Worm (Caenorhabditis elegans) whole organism, young adult: ENCODE results near the gene R05F9.11.
A peak's percentile ranks its signal among the peaks of the same experiment; 100 is the strongest.

ENCODE experiments used
- B0019.2 ChIP-seq: fragments of 200-800 bp; sonication (Bioruptor generic); conservative IDR thresholded peaks from 2 replicates; pipeline ENCODE4 v1.3.6; 2022; ENCODE audit warnings: missing genetic modification reagents, missing genetic modification characterization, missing compliant biosample characterization
- B0336.3 ChIP-seq: fragments of 200-800 bp; sonication (Bioruptor generic); IDR thresholded peaks from 2 replicates; pipeline ENCODE4 v1.3.6; 2022; ENCODE audit warnings: missing genetic modification characterization, missing compliant biosample characterization
- F10E7.11 ChIP-seq: sonication (generic microtip); optimal IDR thresholded peaks from 2 replicates; lab custom pipeline; 2017; ENCODE audit warnings: mild to moderate bottlenecking, missing genetic modification characterization, moderate library complexity, missing compliant biosample characterization
- F39B2.1 ChIP-seq: fragments of 200-800 bp; sonication (Bioruptor generic); IDR thresholded peaks from 2 replicates; pipeline ENCODE4 v1.3.6; 2022; ENCODE audit warnings: missing genetic modification reagents, missing genetic modification characterization, missing compliant biosample characterization
- F57C9.4 ChIP-seq: sonication (generic microtip); optimal IDR thresholded peaks from 2 replicates; lab custom pipeline; 2017; ENCODE audit warnings: mild to moderate bottlenecking, missing genetic modification characterization, missing compliant biosample characterization
- K11D2.4 ChIP-seq: fragments of 200-800 bp; sonication (Bioruptor generic); IDR thresholded peaks from 2 replicates; pipeline ENCODE4 v1.3.6; 2022; ENCODE audit warnings: missing genetic modification reagents, missing genetic modification characterization, missing compliant biosample characterization
- Y95B8A.8 ChIP-seq: fragments of 200-800 bp; sonication (Bioruptor generic); IDR thresholded peaks from 2 replicates; pipeline ENCODE4 v1.3.6; 2022; ENCODE audit warnings: missing genetic modification reagents, missing genetic modification characterization, missing compliant biosample characterization
- ZK185.1 ChIP-seq: sonication (generic microtip); optimal IDR thresholded peaks from 2 replicates; lab custom pipeline; 2016; ENCODE audit warnings: mild to moderate bottlenecking, missing genetic modification characterization, missing compliant biosample characterization; ENCODE audit not compliant: poor library complexity, severe bottlenecking
- attf-5 ChIP-seq: fragments of 200-800 bp; sonication (Bioruptor generic); optimal IDR thresholded peaks from 2 replicates; lab custom pipeline; 2018; ENCODE audit warnings: mild to moderate bottlenecking, missing genetic modification characterization, missing compliant biosample characterization
- ccch-3 ChIP-seq: fragments of 200-800 bp; sonication (Bioruptor generic); optimal IDR thresholded peaks from 2 replicates; lab custom pipeline; 2018; ENCODE audit warnings: mild to moderate bottlenecking, missing genetic modification characterization, missing compliant biosample characterization
- cebp-1 ChIP-seq, 2 experiments: fragments of 200-800 bp in 1 of 2; sonication (Bioruptor generic) in 1 of 2; sonication (generic microtip) in 1 of 2; IDR thresholded peaks in 1 of 2; optimal IDR thresholded peaks in 1 of 2; 2 replicates each; pipeline versions ENCODE4 v1.3.6 to Lab custom; 2017 to 2022; ENCODE audit warnings: missing compliant biosample characterization in 2 of 2, missing genetic modification characterization in 2 of 2, mild to moderate bottlenecking in 1 of 2, missing genetic modification reagents in 1 of 2, moderate library complexity in 1 of 2
- ceh-27 ChIP-seq: fragments of 200-800 bp; sonication (Bioruptor generic); optimal IDR thresholded peaks from 2 replicates; lab custom pipeline; 2018; ENCODE audit warnings: mild to moderate bottlenecking, missing genetic modification characterization, moderate library complexity, missing compliant biosample characterization
- ceh-58 ChIP-seq: fragments of 200-800 bp; sonication (Bioruptor generic); IDR thresholded peaks from 2 replicates; pipeline ENCODE4 v1.3.6; 2022; ENCODE audit warnings: missing genetic modification characterization, missing compliant biosample characterization
- efl-1 ChIP-seq: fragments of 150-350 bp; optimal IDR thresholded peaks from 2 replicates; lab custom pipeline; 2014; ENCODE audit warnings: missing biosample characterization, missing genetic modification reagents, missing genetic modification characterization
- ekl-4 ChIP-seq: fragments of 200-800 bp; sonication (Bioruptor generic); IDR thresholded peaks from 2 replicates; pipeline ENCODE4 v1.3.6; 2022; ENCODE audit warnings: missing genetic modification reagents, missing genetic modification characterization, missing compliant biosample characterization
- ets-4 ChIP-seq: fragments of 200-800 bp; sonication (Bioruptor generic); optimal IDR thresholded peaks from 2 replicates; lab custom pipeline; 2018; ENCODE audit warnings: mild to moderate bottlenecking, missing genetic modification characterization, missing compliant biosample characterization
- hmg-1.2 ChIP-seq: fragments of 200-800 bp; sonication (Bioruptor generic); IDR thresholded peaks from 2 replicates; pipeline ENCODE4 v1.3.6; 2022; ENCODE audit warnings: missing genetic modification reagents, missing genetic modification characterization, missing compliant biosample characterization
- lag-1 ChIP-seq: fragments of 200-800 bp; sonication (Bioruptor generic); IDR thresholded peaks from 2 replicates; pipeline ENCODE4 v1.3.6; 2022; ENCODE audit warnings: missing genetic modification reagents, missing genetic modification characterization, missing compliant biosample characterization
- lin-26 ChIP-seq: fragments of 200-800 bp; sonication (Bioruptor generic); IDR thresholded peaks from 2 replicates; pipeline ENCODE4 v1.3.6; 2022; ENCODE audit warnings: missing genetic modification reagents, missing genetic modification characterization, missing compliant biosample characterization
- lin-40 ChIP-seq: sonication (generic microtip); optimal IDR thresholded peaks from 2 replicates; lab custom pipeline; 2016; ENCODE audit warnings: missing genetic modification characterization, mild to moderate bottlenecking, missing compliant biosample characterization, missing genotype, missing genetic modification reagents
- lin-54 ChIP-seq: fragments of 200-800 bp; sonication (Bioruptor generic); optimal IDR thresholded peaks from 2 replicates; lab custom pipeline; 2018; ENCODE audit warnings: mild to moderate bottlenecking, missing genetic modification characterization, missing compliant biosample characterization
- lsy-27 ChIP-seq: sonication (generic microtip); optimal IDR thresholded peaks from 2 replicates; lab custom pipeline; 2017; ENCODE audit warnings: missing genetic modification characterization, mild to moderate bottlenecking, missing compliant biosample characterization, antibody characterized with exemption, missing genotype, borderline replicate concordance; ENCODE audit not compliant: insufficient read depth
- nhr-120 ChIP-seq: fragments of 200-800 bp; sonication (Bioruptor generic); IDR thresholded peaks from 2 replicates; pipeline ENCODE4 v1.3.6; 2022; ENCODE audit warnings: missing genetic modification characterization, missing compliant biosample characterization
- nhr-27 ChIP-seq: fragments of 200-800 bp; sonication (Bioruptor generic); optimal IDR thresholded peaks from 2 replicates; lab custom pipeline; 2018; ENCODE audit warnings: mild to moderate bottlenecking, missing genetic modification characterization, moderate library complexity, missing compliant biosample characterization
- nhr-80 ChIP-seq: sonication (generic microtip); optimal IDR thresholded peaks from 2 replicates; lab custom pipeline; 2016; ENCODE audit warnings: missing genetic modification characterization, missing compliant biosample characterization
- nhr-90 ChIP-seq: sonication (generic microtip); optimal IDR thresholded peaks from 2 replicates; lab custom pipeline; 2016; ENCODE audit warnings: missing genotype, mild to moderate bottlenecking, missing genetic modification characterization, missing compliant biosample characterization
- snpc-3.4 ChIP-seq: sonication (generic microtip); optimal IDR thresholded peaks from 2 replicates; lab custom pipeline; 2017; ENCODE audit warnings: missing genetic modification characterization, mild to moderate bottlenecking, missing compliant biosample characterization, antibody characterized with exemption, moderate library complexity, missing genotype, missing genetic modification reagents
- snpc-4 ChIP-seq, 5 experiments: fragments of 150-350 bp in 1 of 5; sonication (generic microtip) in 4 of 5; optimal IDR thresholded peaks; 2 replicates each; lab custom pipeline; 2014 to 2018; ENCODE audit warnings: missing genetic modification characterization in 5 of 5, missing biosample characterization in 3 of 5, antibody characterized with exemption in 2 of 5, mild to moderate bottlenecking in 2 of 5, missing compliant biosample characterization in 2 of 5, missing genotype in 2 of 5, moderate library complexity in 2 of 5, missing genetic modification reagents in 1 of 5
- somi-1 ChIP-seq: fragments of 200-800 bp; sonication (Bioruptor generic); optimal IDR thresholded peaks from 2 replicates; lab custom pipeline; 2018; ENCODE audit warnings: mild to moderate bottlenecking, missing genetic modification characterization, missing compliant biosample characterization
- unc-130 ChIP-seq: sonication (generic microtip); optimal IDR thresholded peaks from 2 replicates; lab custom pipeline; 2016; ENCODE audit warnings: missing genetic modification reagents, missing genetic modification characterization, missing compliant biosample characterization
- zfh-2 ChIP-seq: fragments of 200-800 bp; sonication (Bioruptor generic); conservative IDR thresholded peaks from 2 replicates; pipeline ENCODE4 v1.3.6; 2022; ENCODE audit warnings: missing genetic modification reagents, missing genetic modification characterization, missing compliant biosample characterization
- zim-3 ChIP-seq: sonication (generic microtip); optimal IDR thresholded peaks from 2 replicates; lab custom pipeline; 2017; ENCODE audit warnings: mild to moderate bottlenecking, missing genetic modification characterization, moderate library complexity, missing compliant biosample characterization
- ztf-26 ChIP-seq: sonication (generic microtip); optimal IDR thresholded peaks from 2 replicates; lab custom pipeline; 2017; ENCODE audit warnings: missing genetic modification characterization, missing compliant biosample characterization
- ztf-3 ChIP-seq: fragments of 200-800 bp; sonication (Bioruptor generic); optimal IDR thresholded peaks from 2 replicates; lab custom pipeline; 2018; ENCODE audit warnings: mild to moderate bottlenecking, missing genetic modification characterization, missing compliant biosample characterization
- ztf-6 ChIP-seq: fragments of 200-800 bp; sonication (Bioruptor generic); IDR thresholded peaks from 2 replicates; pipeline ENCODE4 v1.3.6; 2022; ENCODE audit warnings: missing genetic modification reagents, missing genetic modification characterization, missing compliant biosample characterization

R05F9.11 gene

DNA sequence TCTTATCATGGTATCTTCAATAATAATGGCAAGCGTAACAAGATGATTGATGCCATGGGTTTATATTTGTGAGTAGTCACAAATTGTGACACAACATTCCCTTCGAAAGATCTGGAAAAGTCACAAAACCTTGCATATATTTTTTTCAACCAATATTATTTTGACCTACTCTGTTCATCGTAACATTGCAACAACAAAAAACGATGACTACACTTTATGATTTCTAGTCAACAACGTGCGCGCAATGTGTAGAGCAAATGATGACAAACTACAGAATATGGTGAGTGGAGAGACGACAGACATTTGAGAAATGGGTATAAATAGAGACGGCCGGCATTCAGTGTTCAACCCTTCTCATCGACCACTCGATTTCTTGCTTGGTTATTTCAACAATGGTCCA, 32.3 kb downstream of the R05F9.11 start, which contains the start of gene gst-7 (continued):
- TF ChIP-seq hmg-1.2 (GFP tag; lab: Robert Waterston, UW) (peak; percentile 58; the same call in 1 of the 2 replicates), ZK185.1 (tag; lab: Kevin White, UChicago) (no peak), ceh-58 (no peak), cebp-1 (GFP tag; IDR thresholded peaks at IDR 0.05; lab: Robert Waterston, UW) (no peak), cebp-1 (tag; optimal IDR thresholded peaks at IDR 0.05; lab: Kevin White, UChicago) (peak; percentile 1), nhr-120 (GFP tag; lab: Robert Waterston, UW) (no peak), B0336.3 (GFP tag; lab: Robert Waterston, UW) (no peak), snpc-3.4 (tag; lab: Kevin White, UChicago) (no peak), somi-1 (GFP tag; lab: Kevin White, UChicago) (no peak), B0019.2 (GFP tag; lab: Robert Waterston, UW) (no peak), nhr-27 (no peak), ets-4 (GFP tag; lab: Kevin White, UChicago) (no peak), efl-1 (peak; percentile 68), nhr-90 (no peak), F10E7.11 (no peak), attf-5 (GFP tag; lab: Kevin White, UChicago) (no peak), ccch-3 (no peak), Y95B8A.8 (GFP tag; lab: Robert Waterston, UW) (no peak), ceh-27 (GFP tag; lab: Kevin White, UChicago) (peak; percentile 38), lag-1 (GFP tag; lab: Robert Waterston, UW) (no peak), lin-54 (GFP tag; lab: Kevin White, UChicago) (peak; percentile 18), unc-130 (GFP tag; lab: Kevin White, UChicago) (no peak), snpc-4 (GFP tag; optimal IDR thresholded peaks at IDR 0.05; lab: Kevin White, UChicago) (no peak), snpc-4 (tag; optimal IDR thresholded peaks at IDR 0.05; lab: Kevin White, UChicago) (no peak), ekl-4 (no peak), F39B2.1 (GFP tag; lab: Robert Waterston, UW) (no peak), zfh-2 (GFP tag; lab: Robert Waterston, UW) (no peak), lin-26 (GFP tag; lab: Robert Waterston, UW) (no peak), F57C9.4 (no peak), ztf-6 (no peak), zim-3 (tag; lab: Kevin White, UChicago) (no peak)
- TF ChIP-seq, all 124 proteins: peak for 17

DNA sequence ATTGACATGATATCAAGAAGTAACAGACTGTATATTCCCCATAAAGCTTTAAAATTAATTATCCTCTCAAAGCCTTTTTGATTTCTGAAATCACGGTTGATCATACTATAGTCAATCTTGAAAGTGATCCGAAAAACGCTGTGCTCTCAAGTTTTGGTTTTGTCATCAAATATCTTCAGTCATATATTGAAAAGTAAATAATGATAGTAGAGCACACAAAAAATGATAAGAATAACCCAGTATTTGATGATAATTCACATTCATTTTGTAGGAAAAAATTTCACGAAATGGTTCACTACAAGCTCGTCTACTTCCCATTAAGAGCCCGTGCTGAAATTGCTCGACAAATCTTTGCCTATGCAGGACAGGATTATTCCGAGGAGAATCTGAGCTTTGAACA, 34.4 kb downstream of the R05F9.11 start, which contains the start of gene gst-6:
TSS of gene gst-6 (plus strand) at position 263 of the 400 bp plus-strand sequence.
- TF ChIP-seq nhr-120 (GFP tag; lab: Robert Waterston, UW) (no peak), nhr-80 (peak; percentile 29)

DNA sequence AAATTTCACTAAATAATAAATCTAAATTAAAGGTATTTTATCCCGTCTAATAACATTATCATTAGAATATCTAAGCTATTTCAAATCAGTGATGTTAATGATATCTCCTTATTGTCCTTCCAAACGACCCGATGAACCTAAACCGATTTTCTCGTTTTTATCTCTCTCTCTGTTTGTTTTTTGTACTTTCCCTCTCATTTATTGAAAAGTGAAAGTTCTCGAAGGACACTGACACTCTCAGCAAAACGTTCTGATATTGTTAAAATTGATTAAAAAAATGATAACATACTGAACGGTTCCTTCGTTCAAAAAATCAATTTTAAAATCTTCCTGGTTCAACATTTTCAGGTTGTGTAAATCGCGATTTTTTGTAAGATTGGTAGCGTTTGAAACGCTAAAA, 37.9 kb downstream of the R05F9.11 start, which contains the start of gene F11G11.13:
TSS of gene F11G11.13 (minus strand) at position 89 of the 400 bp plus-strand sequence.
- TF ChIP-seq lin-40 (peak; percentile 16), K11D2.4 (GFP tag; lab: Robert Waterston, UW) (no peak)

DNA sequence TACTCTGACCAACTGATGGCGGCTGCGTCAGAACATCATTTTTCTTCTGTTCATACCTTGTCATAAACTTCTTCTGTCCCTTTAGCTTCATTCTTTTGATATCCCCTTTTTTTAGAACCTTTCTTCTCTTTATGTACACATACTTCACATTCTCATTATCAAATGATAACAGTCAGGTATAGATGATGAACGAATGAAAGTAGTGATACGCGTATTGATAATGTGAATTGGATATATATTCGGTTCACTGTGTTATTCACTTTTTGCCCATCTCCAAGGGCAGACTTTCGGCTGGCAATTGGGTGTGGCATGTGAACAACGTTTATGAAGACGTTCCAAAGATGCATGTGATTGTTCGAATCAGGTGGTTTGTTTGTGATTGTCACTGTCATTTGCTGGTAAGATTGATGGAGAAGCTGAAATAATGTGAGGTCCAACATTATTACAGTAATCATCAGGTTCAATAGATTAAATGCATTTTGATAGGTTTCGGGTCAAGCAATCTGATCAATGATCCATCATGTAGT, 39.6 kb downstream of the R05F9.11 start, which contains the start of gene F11G11.15:
TSS of gene F11G11.15 (plus strand) at position 511 of the 527 bp plus-strand sequence.
- no peak for TF ChIP-seq unc-130 (GFP tag; lab: Kevin White, UChicago)
- peak; percentile 39 for TF ChIP-seq ztf-26 (tag; lab: Kevin White, UChicago)
- TF ChIP-seq lsy-27 (tag; lab: Kevin White, UChicago): no peak
- no peak for TF ChIP-seq ztf-3
- TF ChIP-seq zfh-2 (GFP tag; lab: Robert Waterston, UW): no peak
